Fruit fly (Drosophila melanogaster) whole organism, embryonic: ENCODE measurements around the gene path.

Source experiments
- B-H1 ChIP-seq: fragments of 200-800 bp; sonication (Bioruptor generic); IDR thresholded peaks from 3 replicates; pipeline ENCODE4 v1.3.6; 2022; ENCODE audit warnings: missing biosample characterization, missing genetic modification characterization
- Bgb ChIP-seq: fragments of 200-800 bp; sonication (Bioruptor generic); IDR thresholded peaks from 2 replicates; pipeline ENCODE4 v1.3.6; 2022; ENCODE audit warnings: missing biosample characterization, missing genetic modification characterization; ENCODE audit not compliant: partially characterized antibody
- CG10959 ChIP-seq: fragments of 200-800 bp; sonication (Bioruptor generic); IDR thresholded peaks from 2 replicates; pipeline ENCODE4 v1.3.6; 2022; ENCODE audit warnings: missing biosample characterization, missing genetic modification characterization
- CG11696 ChIP-seq: fragments of 200-800 bp; sonication (Bioruptor generic); IDR thresholded peaks from 2 replicates; pipeline ENCODE4 v1.3.6; 2022; ENCODE audit warnings: missing biosample characterization, missing genetic modification characterization
- CG1233 ChIP-seq: fragments of 200-800 bp; sonication (Bioruptor generic); optimal IDR thresholded peaks from 4 replicates; lab custom pipeline; 2018; ENCODE audit warnings: missing biosample characterization, mild to moderate bottlenecking, missing genetic modification characterization
- CG12391 ChIP-seq: fragments of 200-800 bp; sonication (Bioruptor generic); optimal IDR thresholded peaks from 3 replicates; lab custom pipeline; 2018; ENCODE audit warnings: missing biosample characterization, mild to moderate bottlenecking, missing genetic modification characterization, moderate library complexity
- CG14441 ChIP-seq: fragments of 200-800 bp; sonication (Bioruptor generic); IDR thresholded peaks from 2 replicates; pipeline ENCODE4 v1.3.6; 2022; ENCODE audit warnings: missing biosample characterization, missing genetic modification characterization
- CG15011 ChIP-seq: fragments of 200-800 bp; sonication (Bioruptor generic); optimal IDR thresholded peaks from 3 replicates; lab custom pipeline; 2018; ENCODE audit warnings: missing biosample characterization, mild to moderate bottlenecking, missing genetic modification characterization
- CG16815 ChIP-seq: fragments of 200-800 bp; sonication (Bioruptor generic); optimal IDR thresholded peaks from 3 replicates; lab custom pipeline; 2017; ENCODE audit warnings: missing biosample characterization, mild to moderate bottlenecking, missing genetic modification characterization
- CG18599 ChIP-seq: fragments of 200-800 bp; sonication (Bioruptor generic); optimal IDR thresholded peaks from 3 replicates; lab custom pipeline; 2017; ENCODE audit warnings: missing biosample characterization, missing genetic modification characterization, mild to moderate bottlenecking, moderate library complexity, missing genetic modification reagents
- CG18619 ChIP-seq: fragments of 200-800 bp; sonication (Bioruptor generic); optimal IDR thresholded peaks from 3 replicates; lab custom pipeline; 2017; ENCODE audit warnings: missing biosample characterization, mild to moderate bottlenecking, missing genetic modification characterization
- CG2202 ChIP-seq: fragments of 200-800 bp; sonication (Bioruptor generic); optimal IDR thresholded peaks from 2 replicates; lab custom pipeline; 2018; ENCODE audit warnings: missing biosample characterization, mild to moderate bottlenecking, missing genetic modification characterization
- CG34224 ChIP-seq: fragments of 200-800 bp; sonication (Bioruptor generic); IDR thresholded peaks from 3 replicates; pipeline ENCODE4 v1.3.6; 2022; ENCODE audit warnings: missing biosample characterization, missing genetic modification characterization; ENCODE audit not compliant: partially characterized antibody
- CG4328 ChIP-seq: fragments of 200-800 bp; sonication (Bioruptor generic); optimal IDR thresholded peaks from 3 replicates; lab custom pipeline; 2017; ENCODE audit warnings: missing biosample characterization, missing genetic modification reagents, missing genetic modification characterization
- CG6683 ChIP-seq: fragments of 200-800 bp; sonication (Bioruptor generic); optimal IDR thresholded peaks from 2 replicates; lab custom pipeline; 2017; ENCODE audit warnings: missing biosample characterization, mild to moderate bottlenecking, missing genetic modification characterization, missing genetic modification reagents
- CG6791 ChIP-seq: fragments of 200-800 bp; sonication (Bioruptor generic); IDR thresholded peaks from 3 replicates; pipeline ENCODE4 v1.3.6; 2022; ENCODE audit warnings: missing biosample characterization, missing genetic modification characterization; ENCODE audit not compliant: partially characterized antibody
- CG7372 ChIP-seq: fragments of 200-800 bp; sonication (Bioruptor generic); IDR thresholded peaks from 2 replicates; pipeline ENCODE4 v1.3.6; 2022; ENCODE audit warnings: missing biosample characterization, missing genetic modification characterization
- CG8388 ChIP-seq: fragments of 200-800 bp; sonication (Bioruptor generic); optimal IDR thresholded peaks from 2 replicates; lab custom pipeline; 2019; ENCODE audit warnings: missing biosample characterization, mild to moderate bottlenecking, missing genetic modification characterization, moderate library complexity
- CG9437 ChIP-seq: fragments of 200-800 bp; sonication (Bioruptor generic); optimal IDR thresholded peaks from 2 replicates; lab custom pipeline; 2018; ENCODE audit warnings: missing biosample characterization, mild to moderate bottlenecking, missing genetic modification characterization
- CG9727 ChIP-seq: fragments of 200-800 bp; sonication (Bioruptor generic); optimal IDR thresholded peaks from 3 replicates; lab custom pipeline; 2017; ENCODE audit warnings: missing biosample characterization, mild to moderate bottlenecking, missing genetic modification characterization
- Dek ChIP-seq: fragments of 200-800 bp; sonication (Bioruptor generic); optimal IDR thresholded peaks from 3 replicates; lab custom pipeline; 2019; ENCODE audit warnings: missing biosample characterization, mild to moderate bottlenecking, missing genetic modification characterization, moderate library complexity
- Doc3 ChIP-seq: fragments of 200-800 bp; sonication (Bioruptor generic); IDR thresholded peaks from 3 replicates; pipeline ENCODE4 v1.3.6; 2022; ENCODE audit warnings: missing biosample characterization, missing genetic modification characterization; ENCODE audit not compliant: partially characterized antibody
- Drgx ChIP-seq: fragments of 200-800 bp; sonication (Bioruptor generic); IDR thresholded peaks from 2 replicates; pipeline ENCODE4 v1.3.6; 2022; ENCODE audit warnings: missing biosample characterization, missing genetic modification characterization
- HmgZ ChIP-seq: fragments of 200-800 bp; sonication (Bioruptor generic); optimal IDR thresholded peaks from 2 replicates; lab custom pipeline; 2018; ENCODE audit warnings: missing biosample characterization, mild to moderate bottlenecking, missing genetic modification characterization
- Hr3 ChIP-seq: fragments of 200-800 bp; sonication (Bioruptor generic); optimal IDR thresholded peaks from 3 replicates; lab custom pipeline; 2016; ENCODE audit warnings: missing biosample characterization, missing genetic modification characterization
- Mes4 ChIP-seq: fragments of 200-800 bp; sonication (Bioruptor generic); optimal IDR thresholded peaks from 2 replicates; lab custom pipeline; 2016; ENCODE audit warnings: missing biosample characterization, missing genetic modification characterization
- NK7.1 ChIP-seq: fragments of 200-800 bp; sonication (Bioruptor generic); optimal IDR thresholded peaks from 3 replicates; lab custom pipeline; 2016; ENCODE audit warnings: missing biosample characterization, missing genetic modification characterization
- Nf-YC ChIP-seq: fragments of 200-800 bp; optimal IDR thresholded peaks from 3 replicates; lab custom pipeline; 2019; ENCODE audit warnings: missing biosample characterization, mild to moderate bottlenecking, missing genetic modification characterization, moderate library complexity
- Opbp ChIP-seq: fragments of 200-800 bp; sonication (Bioruptor generic); IDR thresholded peaks from 3 replicates; pipeline ENCODE4 v1.3.6; 2022; ENCODE audit warnings: missing biosample characterization, missing genetic modification characterization; ENCODE audit not compliant: partially characterized antibody
- Six4 ChIP-seq: fragments of 200-800 bp; sonication (Bioruptor generic); optimal IDR thresholded peaks from 2 replicates; lab custom pipeline; 2016; ENCODE audit warnings: missing biosample characterization, missing genetic modification characterization
- Usf ChIP-seq: fragments of 200-800 bp; sonication (Bioruptor generic); optimal IDR thresholded peaks from 2 replicates; lab custom pipeline; 2017; ENCODE audit warnings: missing genotype, missing biosample characterization, missing genetic modification characterization
- ara ChIP-seq: fragments of 200-800 bp; sonication (Bioruptor generic); IDR thresholded peaks from 2 replicates; pipeline ENCODE4 v1.3.6; 2022; ENCODE audit warnings: missing biosample characterization, missing genetic modification characterization
- bbx ChIP-seq: fragments of 200-800 bp; sonication (Bioruptor generic); IDR thresholded peaks from 2 replicates; pipeline ENCODE4 v1.3.6; 2022; ENCODE audit warnings: missing biosample characterization, missing genetic modification characterization; ENCODE audit not compliant: partially characterized antibody
- btn ChIP-seq: fragments of 200-800 bp; sonication (Bioruptor generic); optimal IDR thresholded peaks from 2 replicates; lab custom pipeline; 2016; ENCODE audit warnings: missing biosample characterization, missing genetic modification characterization
- chif ChIP-seq, 2 experiments: fragments of 200-800 bp; sonication (Bioruptor generic); optimal IDR thresholded peaks; 3 replicates each; lab custom pipeline; 2016; ENCODE audit warnings: missing biosample characterization in 2 of 2, missing genetic modification characterization in 2 of 2
- croc ChIP-seq: fragments of 200-800 bp; sonication (Bioruptor generic); conservative IDR thresholded peaks from 3 replicates; pipeline ENCODE4 v1.3.6; 2022; ENCODE audit warnings: missing biosample characterization, missing genetic modification characterization
- exex ChIP-seq: fragments of 200-800 bp; sonication (Bioruptor generic); optimal IDR thresholded peaks from 4 replicates; lab custom pipeline; 2018; ENCODE audit warnings: missing biosample characterization, mild to moderate bottlenecking, missing genetic modification characterization, moderate library complexity
- fd102C ChIP-seq: fragments of 200-800 bp; sonication (Bioruptor generic); optimal IDR thresholded peaks from 2 replicates; lab custom pipeline; 2018; ENCODE audit warnings: missing biosample characterization, mild to moderate bottlenecking, missing genetic modification characterization, moderate library complexity
- gem ChIP-seq: fragments of 200-800 bp; sonication (Bioruptor generic); optimal IDR thresholded peaks from 2 replicates; lab custom pipeline; 2019; ENCODE audit warnings: missing biosample characterization, mild to moderate bottlenecking, missing genetic modification characterization, moderate library complexity
- gsb ChIP-seq: fragments of 200-800 bp; sonication (Bioruptor generic); IDR thresholded peaks from 2 replicates; pipeline ENCODE4 v1.3.6; 2022; ENCODE audit warnings: missing biosample characterization, missing genetic modification characterization
- hth ChIP-seq: fragments of >200 bp; optimal IDR thresholded peaks from 2 replicates; lab custom pipeline; 2017; ENCODE audit warnings: inconsistent platforms
- jing ChIP-seq: fragments of 200-800 bp; sonication (Bioruptor generic); optimal IDR thresholded peaks from 2 replicates; lab custom pipeline; 2018; ENCODE audit warnings: missing biosample characterization, mild to moderate bottlenecking, missing genetic modification characterization
- nerfin-1 ChIP-seq: fragments of 200-800 bp; sonication (Bioruptor generic); optimal IDR thresholded peaks from 3 replicates; lab custom pipeline; 2019; ENCODE audit warnings: missing biosample characterization, mild to moderate bottlenecking, missing genetic modification characterization, moderate library complexity
- pan ChIP-seq, 4 experiments: fragments of >200 bp in 3 of 4; fragments of 200-800 bp in 1 of 4; sonication (Bioruptor generic) in 1 of 4; optimal IDR thresholded peaks in 3 of 4; IDR thresholded peaks in 1 of 4; 2 replicates each; pipeline versions ENCODE4 v1.3.6 to Lab custom; 2017 to 2022; ENCODE audit warnings: missing biosample characterization in 2 of 4, missing genetic modification characterization in 2 of 4, mixed read lengths in 1 of 4
- slou ChIP-seq: fragments of 200-800 bp; sonication (Bioruptor generic); optimal IDR thresholded peaks from 3 replicates; lab custom pipeline; 2016; ENCODE audit warnings: missing biosample characterization, missing genetic modification characterization
- sna ChIP-seq: fragments of 200-800 bp; sonication (Bioruptor generic); IDR thresholded peaks from 2 replicates; pipeline ENCODE4 v1.3.6; 2022; ENCODE audit warnings: missing biosample characterization, missing genetic modification characterization; ENCODE audit not compliant: partially characterized antibody
- tin ChIP-seq: fragments of 200-800 bp; sonication (Bioruptor generic); optimal IDR thresholded peaks from 3 replicates; lab custom pipeline; 2016; ENCODE audit warnings: missing biosample characterization, missing genetic modification characterization
- usp ChIP-seq: fragments of >200 bp; optimal IDR thresholded peaks from 2 replicates; lab custom pipeline; 2017; ENCODE audit warnings: missing biosample characterization, missing genetic modification characterization

Gene path

DNA sequence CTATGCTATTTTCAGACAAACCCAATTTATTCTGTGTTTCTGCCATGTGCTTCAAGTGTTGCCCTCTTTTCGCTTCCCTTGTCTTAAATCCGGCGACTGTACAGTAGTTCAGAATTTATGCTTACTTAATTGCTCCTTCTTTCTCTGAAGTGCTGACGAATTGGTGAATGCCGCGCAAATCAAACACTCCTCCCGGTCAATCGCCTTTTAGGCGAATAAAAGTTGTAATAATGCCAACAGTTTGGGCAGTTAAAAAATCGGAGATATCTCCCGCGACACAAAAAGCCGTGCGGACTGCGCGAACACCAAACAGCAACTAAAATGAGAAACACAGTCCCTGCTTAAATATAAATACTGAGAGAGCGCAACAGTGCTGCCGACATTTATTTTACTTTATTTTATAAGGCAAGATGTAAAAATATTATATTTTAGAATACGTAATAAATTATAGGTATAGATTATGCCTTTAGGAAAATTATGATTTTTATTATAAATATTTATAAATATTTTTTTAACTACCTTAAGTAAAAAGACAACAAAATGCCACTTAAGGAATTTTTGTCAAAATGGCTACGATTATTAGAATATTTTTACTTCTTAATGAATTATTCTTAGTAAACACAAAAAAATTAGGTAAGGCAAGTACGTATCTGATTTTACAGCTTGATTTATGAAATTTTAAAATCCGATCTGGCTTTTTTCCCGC lies at the start of gene path:
TSS of gene path (minus strand) at position 322 of the 706 bp plus-strand sequence.
- no peak for TF ChIP-seq usp (GFP tag; lab: Kevin White, UChicago)
- no peak for TF ChIP-seq pan (optimal IDR thresholded peaks at IDR 0.05; lab: Kevin White, UChicago)
- peak in 1 of 2 experiments; percentile 10 for TF ChIP-seq pan (GFP tag; optimal IDR thresholded peaks at IDR 0.05 in 1 of 2, IDR thresholded peaks at IDR 0.05 in 1 of 2)
- no peak for TF ChIP-seq tin (GFP tag; lab: Kevin White, UChicago)
- TF ChIP-seq Usf (GFP tag; lab: Kevin White, UChicago) = no peak
- no peak; the same call in 2 of the 3 replicates for TF ChIP-seq CG34224 (GFP tag; lab: Robert Waterston, UW)
- TF ChIP-seq gem (tag; lab: Kevin White, UChicago) = peak; percentile 67
- TF ChIP-seq bbx = peak; percentile 67; the same call in 1 of the 2 replicates
- TF ChIP-seq sna (GFP tag; lab: Robert Waterston, UW) = no peak
- TF ChIP-seq CG9727 (GFP tag; lab: Kevin White, UChicago) = peak; percentile 64
- no peak for TF ChIP-seq CG7372
- TF ChIP-seq fd102C (GFP tag; lab: Kevin White, UChicago) = no peak
- TF ChIP-seq Mes4 (GFP tag; lab: Kevin White, UChicago) = no peak
- TF ChIP-seq btn (GFP tag; lab: Kevin White, UChicago) = no peak
- no peak for TF ChIP-seq CG1233 (GFP tag; lab: Kevin White, UChicago)
- peak; percentile 11 for TF ChIP-seq CG9437
- TF ChIP-seq CG4328 (GFP tag; lab: Kevin White, UChicago) = no peak
- no peak for TF ChIP-seq gsb (GFP tag; lab: Robert Waterston, UW)
- TF ChIP-seq Drgx (GFP tag; lab: Robert Waterston, UW) = no peak
- peak; percentile 51; the same call in 1 of the 2 replicates for TF ChIP-seq Bgb
- peak; percentile 62 for TF ChIP-seq CG18599 (GFP tag; lab: Kevin White, UChicago)
- no peak; the same call in 2 of the 3 replicates for TF ChIP-seq Doc3
- no peak for TF ChIP-seq jing (GFP tag; lab: Kevin White, UChicago)
- peak; percentile 22 for TF ChIP-seq HmgZ
- no peak for TF ChIP-seq exex (tag; lab: Kevin White, UChicago)
- TF ChIP-seq Opbp = no peak
- no peak for TF ChIP-seq NK7.1 (GFP tag; lab: Kevin White, UChicago)
- no peak for TF ChIP-seq CG10959
- TF ChIP-seq CG2202 (tag; lab: Kevin White, UChicago) = peak; percentile 13
- peak; percentile 12 for TF ChIP-seq Dek
- TF ChIP-seq slou = no peak
- no peak for TF ChIP-seq hth (lab: Kevin White, UChicago)
- TF ChIP-seq CG6683 (GFP tag; lab: Kevin White, UChicago) = peak; percentile 38
- peak; percentile 48 for TF ChIP-seq Nf-YC (tag; lab: Kevin White, UChicago)
- peak; percentile 33 for TF ChIP-seq nerfin-1 (tag; lab: Kevin White, UChicago)
- TF ChIP-seq CG15011 = no peak
- TF ChIP-seq CG8388 (GFP tag; lab: Kevin White, UChicago) = peak; percentile 58
- no peak for TF ChIP-seq B-H1 (GFP tag; lab: Robert Waterston, UW)
- peak; percentile 55 for TF ChIP-seq CG12391 (tag; lab: Kevin White, UChicago)
- TF ChIP-seq CG14441 = peak; percentile 25; the same call in 1 of the 2 replicates
- no peak for TF ChIP-seq chif (GFP tag; optimal IDR thresholded peaks at IDR 0.05; lab: Kevin White, UChicago)
- TF ChIP-seq CG16815 (GFP tag; lab: Kevin White, UChicago) = no peak
- TF ChIP-seq ara (GFP tag; lab: Robert Waterston, UW) = 0 out of 2 replicates have a peak, but pooled peaks have one; percentile 20
- no peak for TF ChIP-seq Hr3 (GFP tag; lab: Kevin White, UChicago)
- TF ChIP-seq CG6791 = peak; percentile 35; the same call in 1 of the 3 replicates
- peak; percentile 41 for TF ChIP-seq Six4 (GFP tag; lab: Kevin White, UChicago)
- no peak for TF ChIP-seq croc (GFP tag; lab: Robert Waterston, UW)
- peak; percentile 45; the same call in 1 of the 2 replicates for TF ChIP-seq CG11696 (GFP tag; lab: Robert Waterston, UW)
- TF ChIP-seq CG18619 (GFP tag; lab: Kevin White, UChicago) = peak; percentile 38
